Fruit fly (Drosophila melanogaster) whole organism, adult: Measurements from ENCODE around the gene tHMG2.
A peak's percentile ranks its signal among the peaks of the same experiment; 100 is the strongest.

Experiments
- CG11617 ChIP-seq: fragments of 200-800 bp; sonication (Bioruptor generic); optimal IDR thresholded peaks from 2 replicates; lab custom pipeline; 2017; ENCODE audit warnings: mild to moderate bottlenecking, missing biosample characterization, missing genetic modification reagents, missing genetic modification characterization
- CG12768 ChIP-seq: fragments of 200-800 bp; sonication (Bioruptor generic); optimal IDR thresholded peaks from 2 replicates; lab custom pipeline; 2017; ENCODE audit warnings: missing biosample characterization, missing genetic modification characterization, mild to moderate bottlenecking, moderate library complexity, missing genetic modification reagents
- CG14711 ChIP-seq: fragments of 200-800 bp; sonication (Bioruptor generic); optimal IDR thresholded peaks from 2 replicates; lab custom pipeline; 2018; ENCODE audit warnings: missing biosample characterization, mild to moderate bottlenecking, missing genetic modification characterization, moderate library complexity
- CG1620 ChIP-seq: fragments of 200-800 bp; sonication (Bioruptor generic); optimal IDR thresholded peaks from 2 replicates; lab custom pipeline; 2016; ENCODE audit warnings: missing biosample characterization, missing genetic modification characterization
- CG33017 ChIP-seq: fragments of 200-800 bp; sonication (Bioruptor generic); optimal IDR thresholded peaks from 2 replicates; lab custom pipeline; 2018; ENCODE audit warnings: missing biosample characterization, mild to moderate bottlenecking, missing genetic modification characterization, moderate library complexity
- CG5204 ChIP-seq: fragments of 200-800 bp; sonication (Bioruptor generic); optimal IDR thresholded peaks from 2 replicates; lab custom pipeline; 2016; ENCODE audit warnings: missing biosample characterization, missing genetic modification characterization
- CG7045 ChIP-seq: fragments of 200-800 bp; sonication (Bioruptor generic); optimal IDR thresholded peaks from 2 replicates; lab custom pipeline; 2017; ENCODE audit warnings: missing biosample characterization, mild to moderate bottlenecking, missing genetic modification characterization
- CG7101 ChIP-seq: fragments of 200-800 bp; sonication (Bioruptor generic); optimal IDR thresholded peaks from 2 replicates; lab custom pipeline; 2018; ENCODE audit warnings: missing biosample characterization, mild to moderate bottlenecking, missing genetic modification characterization, moderate library complexity
- Clk ChIP-seq: fragments of 200-800 bp; sonication (Bioruptor generic); optimal IDR thresholded peaks from 2 replicates; lab custom pipeline; 2017; ENCODE audit warnings: missing biosample characterization, missing genetic modification characterization
- Crg-1 ChIP-seq: fragments of 200-800 bp; sonication (Bioruptor generic); optimal IDR thresholded peaks from 2 replicates; lab custom pipeline; 2016; ENCODE audit warnings: missing biosample characterization, missing genetic modification characterization
- Hr96 ChIP-seq: fragments of 200-800 bp; sonication (Bioruptor generic); optimal IDR thresholded peaks from 2 replicates; lab custom pipeline; 2016; ENCODE audit warnings: missing biosample characterization, missing genetic modification characterization
- Mnt ChIP-seq: fragments of 200-800 bp; sonication (Bioruptor generic); optimal IDR thresholded peaks from 2 replicates; lab custom pipeline; 2016; ENCODE audit warnings: missing biosample characterization, mild to moderate bottlenecking, missing genetic modification characterization
- bab1 ChIP-seq: fragments of 200-800 bp; sonication (Bioruptor generic); optimal IDR thresholded peaks from 3 replicates; lab custom pipeline; 2019; ENCODE audit warnings: missing biosample characterization, mild to moderate bottlenecking, missing genetic modification characterization, moderate library complexity
- cic ChIP-seq: fragments of 200-800 bp; sonication (Bioruptor generic); optimal IDR thresholded peaks from 2 replicates; lab custom pipeline; 2017; ENCODE audit warnings: missing biosample characterization, mild to moderate bottlenecking, missing genetic modification characterization, moderate library complexity
- cnc ChIP-seq, 2 experiments: fragments of >200 bp; optimal IDR thresholded peaks; 2 replicates each; lab custom pipeline; 2017
- kay ChIP-seq: fragments of 200-800 bp; sonication (Bioruptor generic); peaks from one replicate; lab custom pipeline; 2016; ENCODE audit warnings: missing biosample characterization, missing genetic modification characterization, borderline replicate concordance
- ovo ChIP-seq: fragments of 200-800 bp; sonication (Bioruptor generic); optimal IDR thresholded peaks from 2 replicates; lab custom pipeline; 2016; ENCODE audit warnings: missing biosample characterization, missing genetic modification characterization
- pad ChIP-seq: fragments of 200-800 bp; sonication (Bioruptor generic); optimal IDR thresholded peaks from 3 replicates; lab custom pipeline; 2017; ENCODE audit warnings: missing biosample characterization, missing genetic modification characterization, mild to moderate bottlenecking, moderate library complexity, missing genetic modification reagents
- tj ChIP-seq: fragments of 200-800 bp; sonication (Bioruptor generic); optimal IDR thresholded peaks from 3 replicates; lab custom pipeline; 2017; ENCODE audit warnings: missing biosample characterization, mild to moderate bottlenecking, missing genetic modification characterization, moderate library complexity
- toe ChIP-seq: fragments of 200-800 bp; sonication (Bioruptor generic); optimal IDR thresholded peaks from 2 replicates; lab custom pipeline; 2016; ENCODE audit warnings: missing biosample characterization, missing genetic modification characterization

tHMG2 gene

DNA sequence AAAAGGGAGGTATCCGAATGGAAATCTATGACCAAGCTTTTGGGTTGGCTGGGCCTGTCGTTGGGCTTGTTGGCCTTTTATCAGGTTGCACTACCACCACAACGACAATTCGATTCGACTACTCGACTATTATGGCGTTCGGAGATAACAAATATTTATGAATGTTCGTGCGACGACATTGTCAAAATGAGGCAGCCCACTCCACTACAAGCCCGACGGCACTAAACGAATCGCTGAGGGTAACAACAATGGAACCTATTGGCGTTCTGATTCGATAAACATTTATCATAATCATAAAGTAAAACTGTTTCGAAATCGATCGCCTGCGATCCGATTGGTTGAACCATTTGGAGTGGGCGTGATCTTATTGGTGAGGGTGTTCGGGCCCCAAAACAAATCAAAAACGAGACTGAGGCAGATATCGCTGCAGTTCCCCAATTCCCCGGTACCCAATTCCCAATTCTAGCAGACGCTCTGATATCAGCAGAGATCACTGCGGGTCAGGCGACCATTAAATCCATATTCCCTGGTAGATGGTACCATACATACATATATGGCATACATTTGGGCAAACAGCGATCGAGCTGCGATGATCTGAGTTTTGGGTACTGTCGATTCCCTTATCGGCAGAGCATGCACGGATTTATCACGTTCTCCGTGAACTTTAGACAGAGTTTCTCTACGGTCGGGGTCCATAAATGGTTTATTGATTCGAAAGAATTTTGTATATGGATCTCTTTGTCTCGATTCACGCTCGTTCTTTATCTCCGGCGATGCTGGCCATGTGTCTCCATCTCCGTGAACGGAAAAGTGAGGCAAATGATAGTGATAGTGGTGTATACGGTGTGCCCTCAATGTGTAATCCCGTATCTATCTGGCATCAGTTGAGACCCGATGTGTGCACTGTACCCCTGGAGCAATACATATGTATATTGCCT is 38.1 kb upstream of the tHMG2 start:
- TF ChIP-seq CG11617 (GFP tag; lab: Kevin White, UChicago) = no peak
- TF ChIP-seq kay (GFP tag; lab: Kevin White, UChicago) = peak; percentile 48
- TF ChIP-seq cic = peak; percentile 1
- no peak for TF ChIP-seq ovo (GFP tag; lab: Kevin White, UChicago)
- no peak for TF ChIP-seq tj
- no peak for TF ChIP-seq CG7045

DNA sequence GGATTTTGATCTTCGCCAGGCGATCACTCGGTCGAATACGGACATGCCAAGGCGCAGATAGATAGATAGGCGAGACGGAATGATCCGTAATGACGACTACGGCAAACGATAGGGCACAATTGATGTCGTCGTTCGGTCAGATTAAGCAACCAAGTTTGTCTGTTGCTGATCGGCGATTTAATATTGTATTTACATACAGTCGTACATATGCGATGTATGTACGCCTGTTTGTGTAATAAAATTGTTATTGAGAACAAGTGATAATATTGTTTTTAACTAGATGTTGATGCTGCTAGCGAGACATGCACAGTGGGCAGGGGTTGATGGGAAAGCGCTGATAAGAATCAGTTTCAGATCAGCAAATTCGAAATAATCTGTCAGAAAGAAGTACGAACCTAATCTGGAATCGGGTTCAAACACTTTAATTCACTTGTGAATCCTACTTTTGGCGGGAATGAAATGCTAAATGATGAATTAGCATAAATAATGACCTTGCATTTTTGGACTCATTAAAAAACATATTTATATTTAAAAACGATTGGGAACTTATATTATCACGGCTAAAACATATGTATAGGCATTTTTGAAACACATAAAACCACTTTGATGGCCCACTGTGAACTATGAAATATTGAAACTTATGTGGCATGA is 37.3 kb upstream of the tHMG2 start:
- TF ChIP-seq toe (GFP tag; lab: Kevin White, UChicago) (peak; percentile 4), CG12768 (GFP tag; lab: Kevin White, UChicago) (no peak), CG1620 (GFP tag; lab: Kevin White, UChicago) (no peak), CG14711 (tag; lab: Kevin White, UChicago) (no peak), bab1 (GFP tag; lab: Kevin White, UChicago) (no peak), CG7045 (peak; percentile 34), tj (peak; percentile 13), pad (GFP tag; lab: Kevin White, UChicago) (no peak), CG5204 (GFP tag; lab: Kevin White, UChicago) (no peak), CG7101 (tag; lab: Kevin White, UChicago) (no peak), CG33017 (tag; lab: Kevin White, UChicago) (no peak), ovo (GFP tag; lab: Kevin White, UChicago) (no peak), CG11617 (GFP tag; lab: Kevin White, UChicago) (no peak), Mnt (GFP tag; lab: Kevin White, UChicago) (no peak), Hr96 (GFP tag; lab: Kevin White, UChicago) (no peak), cnc (optimal IDR thresholded peaks at IDR 0.05; lab: Kevin White, UChicago) (peak in 1 of 2 experiments; percentile 25), kay (GFP tag; lab: Kevin White, UChicago) (no peak), Clk (GFP tag; lab: Kevin White, UChicago) (no peak), Crg-1 (GFP tag; lab: Kevin White, UChicago) (no peak), cic (no peak)

DNA sequence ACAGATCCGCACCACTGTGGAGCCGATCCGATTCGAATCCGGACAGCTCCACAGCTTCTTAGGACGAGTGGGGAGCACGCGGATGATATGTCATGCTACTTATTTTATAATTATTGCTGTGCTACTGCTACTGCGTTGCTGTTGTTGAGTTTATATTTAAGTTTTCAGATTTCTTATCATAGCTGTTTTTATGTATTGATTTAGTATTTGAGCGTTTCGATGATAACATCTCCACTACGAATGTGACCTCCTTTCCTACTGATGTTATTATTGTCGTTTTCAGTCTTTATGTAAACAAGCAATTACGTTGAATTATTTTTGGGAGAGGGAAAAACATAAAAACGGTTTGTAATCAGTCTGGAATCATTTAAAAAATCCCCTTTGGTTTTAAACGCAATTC is 36.7 kb upstream of the tHMG2 start:
- TF ChIP-seq CG33017 (tag; lab: Kevin White, UChicago) (no peak), CG7101 (tag; lab: Kevin White, UChicago) (no peak), Mnt (GFP tag; lab: Kevin White, UChicago) (no peak), tj (no peak), CG12768 (GFP tag; lab: Kevin White, UChicago) (no peak), kay (GFP tag; lab: Kevin White, UChicago) (no peak), CG5204 (GFP tag; lab: Kevin White, UChicago) (no peak), CG7045 (no peak), pad (GFP tag; lab: Kevin White, UChicago) (no peak), bab1 (GFP tag; lab: Kevin White, UChicago) (no peak), ovo (GFP tag; lab: Kevin White, UChicago) (no peak), CG1620 (GFP tag; lab: Kevin White, UChicago) (no peak), CG11617 (GFP tag; lab: Kevin White, UChicago) (no peak), CG14711 (tag; lab: Kevin White, UChicago) (no peak), cic (no peak), Crg-1 (GFP tag; lab: Kevin White, UChicago) (no peak), toe (GFP tag; lab: Kevin White, UChicago) (no peak), cnc (optimal IDR thresholded peaks at IDR 0.05; lab: Kevin White, UChicago) (no peak)

DNA sequence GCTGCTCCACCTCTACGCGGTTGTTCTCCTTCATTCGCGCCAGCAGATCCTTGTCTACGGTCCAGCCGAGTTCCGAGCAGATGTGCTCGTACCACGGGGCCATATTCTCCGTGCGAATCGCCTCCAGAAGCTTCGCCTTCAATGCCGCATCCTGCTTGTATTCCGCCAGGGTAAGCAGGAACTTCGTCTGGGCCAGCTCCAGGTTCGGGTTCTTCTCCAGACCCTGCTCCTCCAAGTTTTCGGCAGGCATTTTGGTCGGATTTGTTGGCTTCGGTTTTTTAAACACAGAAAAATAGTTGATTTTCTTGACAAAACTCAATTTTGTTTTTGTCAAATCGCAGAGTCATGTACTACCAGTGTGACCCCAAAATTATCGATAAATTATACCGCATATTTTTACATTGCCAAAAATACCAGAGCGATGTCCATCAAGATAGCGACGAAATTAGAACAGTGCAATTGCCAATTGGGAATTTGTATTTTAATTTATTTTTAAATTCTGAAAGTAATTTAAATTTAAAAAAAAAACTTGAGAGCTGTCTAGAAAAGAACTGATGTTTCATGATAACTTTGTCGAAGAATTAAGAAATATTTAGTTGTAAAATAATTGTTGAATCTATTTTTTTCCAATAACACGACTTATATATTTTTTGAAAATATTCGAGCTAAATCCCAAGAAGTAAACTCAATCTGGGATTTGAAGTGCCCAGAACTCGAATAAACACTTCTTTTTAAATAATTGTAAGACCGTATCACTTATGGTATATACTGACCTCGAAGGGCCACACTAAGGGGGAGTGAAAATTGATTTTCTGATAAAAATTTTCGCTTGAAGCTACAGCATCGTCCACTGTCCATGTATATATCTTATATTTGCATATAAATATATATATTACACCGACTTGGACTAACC is 30.8 kb upstream of the tHMG2 start, which contains the start of the genes Rpn7 and AP-2mu:
Gene Rpn7 (minus strand): TSS at position 382 of the 913 bp plus-strand sequence.
Gene AP-2mu (plus strand): TSS at position 783 of the 913 bp plus-strand sequence.
- TF ChIP-seq pad (GFP tag; lab: Kevin White, UChicago) = peak; percentile 37
- TF ChIP-seq CG7101 (tag; lab: Kevin White, UChicago) = no peak
- no peak for TF ChIP-seq CG1620 (GFP tag; lab: Kevin White, UChicago)
- TF ChIP-seq Crg-1 (GFP tag; lab: Kevin White, UChicago) = no peak
- TF ChIP-seq Mnt (GFP tag; lab: Kevin White, UChicago) = peak; percentile 16
- no peak for TF ChIP-seq CG11617 (GFP tag; lab: Kevin White, UChicago)
- no peak for TF ChIP-seq cic
- no peak for TF ChIP-seq CG7045
- no peak for TF ChIP-seq Clk (GFP tag; lab: Kevin White, UChicago)
- TF ChIP-seq kay (GFP tag; lab: Kevin White, UChicago) = peak; percentile 83
- TF ChIP-seq CG14711 (tag; lab: Kevin White, UChicago) = no peak
- peak; percentile 4 for TF ChIP-seq tj
- no peak for TF ChIP-seq Hr96 (GFP tag; lab: Kevin White, UChicago)
- peak; percentile 61 to 73 for TF ChIP-seq cnc (optimal IDR thresholded peaks at IDR 0.05; lab: Kevin White, UChicago)
- no peak for TF ChIP-seq ovo (GFP tag; lab: Kevin White, UChicago)
- no peak for TF ChIP-seq bab1 (GFP tag; lab: Kevin White, UChicago)
